ENCODE assay signal across 1 fruit fly cellular context in the genomic region with DNA sequence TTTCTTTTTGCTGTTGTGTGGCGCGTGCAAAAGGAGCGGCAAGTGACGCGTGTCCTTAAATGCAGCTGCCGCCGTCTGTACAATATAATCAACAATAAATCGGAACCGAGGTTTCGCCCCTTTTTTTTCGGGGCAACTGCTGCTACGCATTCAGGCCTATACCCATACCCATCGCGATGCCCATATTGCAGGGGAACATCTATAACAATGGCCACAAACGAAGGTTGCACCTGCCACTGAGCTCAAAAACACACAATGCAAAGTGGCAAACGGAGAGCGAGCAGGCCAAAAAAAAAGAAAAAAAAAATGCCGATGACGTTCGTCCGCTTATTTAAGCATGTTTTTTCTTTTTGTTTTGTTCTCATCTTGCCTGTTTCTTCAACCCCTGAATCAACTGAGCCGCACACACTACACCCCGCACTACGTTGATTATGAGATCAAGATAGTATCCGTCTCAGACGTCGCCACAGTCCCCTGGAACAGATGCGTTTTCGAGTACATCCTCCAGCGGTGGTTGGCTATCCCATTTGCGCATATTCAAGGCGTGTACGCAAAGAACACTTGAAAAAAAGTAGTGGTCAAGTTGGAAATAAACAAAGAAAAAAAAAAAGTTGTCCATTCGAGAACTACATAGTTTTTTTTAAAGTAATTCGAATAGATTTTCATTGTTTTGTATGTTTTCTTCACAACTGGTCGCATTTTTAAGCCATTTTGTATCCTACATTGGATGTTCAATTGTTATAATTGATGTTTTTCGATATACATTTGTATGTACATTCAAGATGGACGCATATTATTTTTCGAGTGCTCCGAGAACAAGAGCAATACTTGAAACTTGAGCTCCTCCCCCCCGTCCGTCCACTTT.
A peak's percentile ranks its signal among the peaks of the same experiment; 100 is the strongest.
TF ChIP-seq lines count a peak whose summit lies in the region.

No protein-coding gene starts in this region.

TF ChIP-seq in whole organism, embryonic, 481 proteins besides CTCF, POLR2A, EP300 and RAD21 (continued from another document and continues in another):
- TF ChIP-seq Side (GFP tag; optimal IDR thresholded peaks at IDR 0.05; lab: Kevin White, UChicago) = no peak
- no peak for TF ChIP-seq CG11504 (tag; optimal IDR thresholded peaks at IDR 0.05; lab: Kevin White, UChicago)
- TF ChIP-seq gce (GFP tag; IDR thresholded peaks at IDR 0.05; lab: Robert Waterston, UW) = no peak
- peak; percentile 50 for TF ChIP-seq gem (tag; optimal IDR thresholded peaks at IDR 0.05; lab: Kevin White, UChicago)
- TF ChIP-seq Hand (GFP tag; optimal IDR thresholded peaks at IDR 0.05; lab: Kevin White, UChicago) = no peak
- TF ChIP-seq CG10565 (GFP tag; optimal IDR thresholded peaks at IDR 0.05; lab: Kevin White, UChicago) = no peak
- TF ChIP-seq CG11696 (GFP tag; IDR thresholded peaks at IDR 0.05; lab: Robert Waterston, UW) = no peak
- no peak for TF ChIP-seq CG11398 (GFP tag; optimal IDR thresholded peaks at IDR 0.05; lab: Kevin White, UChicago)
- no peak for TF ChIP-seq CG6765 (GFP tag; optimal IDR thresholded peaks at IDR 0.05; lab: Kevin White, UChicago)
- TF ChIP-seq Hmx (GFP tag; optimal IDR thresholded peaks at IDR 0.05; lab: Kevin White, UChicago) = no peak
- no peak for TF ChIP-seq Doc2 (GFP tag; IDR thresholded peaks at IDR 0.05; lab: Robert Waterston, UW)
- TF ChIP-seq bab2 (GFP tag; optimal IDR thresholded peaks at IDR 0.05; lab: Kevin White, UChicago) = no peak
- no peak for TF ChIP-seq stwl (tag; optimal IDR thresholded peaks at IDR 0.05; lab: Kevin White, UChicago)
- no peak for TF ChIP-seq CG11093 (GFP tag; IDR thresholded peaks at IDR 0.05; lab: Robert Waterston, UW)
- no peak for TF ChIP-seq CG7963 (GFP tag; IDR thresholded peaks at IDR 0.05; lab: Robert Waterston, UW; ENCODE audit: partially characterized antibody)
- TF ChIP-seq CG13424 (tag; optimal IDR thresholded peaks at IDR 0.05; lab: Kevin White, UChicago) = no peak
- TF ChIP-seq CG16815 (GFP tag; optimal IDR thresholded peaks at IDR 0.05; lab: Kevin White, UChicago) = no peak
- no peak for TF ChIP-seq CG1529 (GFP tag; optimal IDR thresholded peaks at IDR 0.05; lab: Kevin White, UChicago)
- no peak for TF ChIP-seq CG16779 (GFP tag; IDR thresholded peaks at IDR 0.05; lab: Robert Waterston, UW)
- TF ChIP-seq CG17186 (GFP tag; optimal IDR thresholded peaks at IDR 0.05; lab: Kevin White, UChicago) = no peak
- no peak for TF ChIP-seq CG13123 (GFP tag; optimal IDR thresholded peaks at IDR 0.05; lab: Kevin White, UChicago)
- no peak for TF ChIP-seq Hr3 (GFP tag; optimal IDR thresholded peaks at IDR 0.05; lab: Kevin White, UChicago)
- peak; percentile 14 for TF ChIP-seq Hsf (GFP tag; optimal IDR thresholded peaks at IDR 0.05; lab: Kevin White, UChicago)
- TF ChIP-seq Dp (GFP tag; optimal IDR thresholded peaks at IDR 0.05; lab: Kevin White, UChicago) = no peak
- peak; percentile 77 for TF ChIP-seq sqz (GFP tag; optimal IDR thresholded peaks at IDR 0.05; lab: Kevin White, UChicago)
- no peak for TF ChIP-seq insv (GFP tag; optimal IDR thresholded peaks at IDR 0.05; lab: Kevin White, UChicago)
- no peak for TF ChIP-seq crc (GFP tag; optimal IDR thresholded peaks at IDR 0.05; lab: Kevin White, UChicago)
- no peak for TF ChIP-seq abd-A (tag; optimal IDR thresholded peaks at IDR 0.05; lab: Kevin White, UChicago)
- no peak for TF ChIP-seq CG3726 (GFP tag; IDR thresholded peaks at IDR 0.05; lab: Robert Waterston, UW)
- no peak for TF ChIP-seq CG12219 (GFP tag; optimal IDR thresholded peaks at IDR 0.05; lab: Kevin White, UChicago)
- TF ChIP-seq cato (GFP tag; optimal IDR thresholded peaks at IDR 0.05; lab: Kevin White, UChicago; ENCODE audit: borderline replicate concordance) = no peak
- TF ChIP-seq CG3838 (GFP tag; optimal IDR thresholded peaks at IDR 0.05; lab: Kevin White, UChicago) = no peak
- TF ChIP-seq CG14441 (GFP tag; IDR thresholded peaks at IDR 0.05; lab: Robert Waterston, UW) = no peak
- TF ChIP-seq bigmax (GFP tag; optimal IDR thresholded peaks at IDR 0.05; lab: Kevin White, UChicago) = no peak
- TF ChIP-seq CG15269 (tag; optimal IDR thresholded peaks at IDR 0.05; lab: Kevin White, UChicago) = no peak
- TF ChIP-seq CG1792 (GFP tag; optimal IDR thresholded peaks at IDR 0.05; lab: Kevin White, UChicago) = no peak
- TF ChIP-seq HLH4C (GFP tag; IDR thresholded peaks at IDR 0.05; lab: Robert Waterston, UW; ENCODE audit: partially characterized antibody) = no peak
- TF ChIP-seq Lim3 (GFP tag; IDR thresholded peaks at IDR 0.05; lab: Robert Waterston, UW) = no peak
- TF ChIP-seq CG30020 (tag; optimal IDR thresholded peaks at IDR 0.05; lab: Kevin White, UChicago) = no peak
- no peak for TF ChIP-seq CG18011 (GFP tag; optimal IDR thresholded peaks at IDR 0.05; lab: Kevin White, UChicago)
- no peak for TF ChIP-seq salm (tag; optimal IDR thresholded peaks at IDR 0.05; lab: Kevin White, UChicago)
- TF ChIP-seq dysf (GFP tag; IDR thresholded peaks at IDR 0.05; lab: Robert Waterston, UW) = no peak
- TF ChIP-seq hbn (GFP tag; IDR thresholded peaks at IDR 0.05; lab: Robert Waterston, UW; ENCODE audit: partially characterized antibody) = no peak
- TF ChIP-seq CG1024 (GFP tag; IDR thresholded peaks at IDR 0.05; lab: Robert Waterston, UW) = no peak
- TF ChIP-seq knrl (GFP tag; IDR thresholded peaks at IDR 0.05; lab: Robert Waterston, UW; ENCODE audit: partially characterized antibody) = no peak
- TF ChIP-seq Hey (tag; optimal IDR thresholded peaks at IDR 0.05; lab: Kevin White, UChicago) = no peak
- TF ChIP-seq tio (GFP tag; optimal IDR thresholded peaks at IDR 0.05; lab: Kevin White, UChicago) = no peak
- TF ChIP-seq NfI (GFP tag; optimal IDR thresholded peaks at IDR 0.05; lab: Kevin White, UChicago) = no peak
- TF ChIP-seq her (GFP tag; optimal IDR thresholded peaks at IDR 0.05; lab: Kevin White, UChicago) = no peak
- no peak for TF ChIP-seq Dek (tag; optimal IDR thresholded peaks at IDR 0.05; lab: Kevin White, UChicago)
- no peak for TF ChIP-seq jumu (GFP tag; optimal IDR thresholded peaks at IDR 0.05; lab: Kevin White, UChicago)
- TF ChIP-seq CG12299 (tag; optimal IDR thresholded peaks at IDR 0.05; lab: Kevin White, UChicago) = no peak
- no peak for TF ChIP-seq CG2199 (GFP tag; IDR thresholded peaks at IDR 0.05; lab: Robert Waterston, UW)
- no peak for TF ChIP-seq CG12104 (GFP tag; optimal IDR thresholded peaks at IDR 0.05; lab: Kevin White, UChicago)
- no peak for TF ChIP-seq CG7987 (GFP tag; optimal IDR thresholded peaks at IDR 0.05; lab: Kevin White, UChicago)
- no peak for TF ChIP-seq pita (GFP tag; optimal IDR thresholded peaks at IDR 0.05; lab: Kevin White, UChicago)
- TF ChIP-seq CG1832 (GFP tag; optimal IDR thresholded peaks at IDR 0.05; lab: Kevin White, UChicago) = no peak
- no peak for TF ChIP-seq mirr (GFP tag; optimal IDR thresholded peaks at IDR 0.05; lab: Kevin White, UChicago)
- TF ChIP-seq ci (GFP tag; IDR thresholded peaks at IDR 0.05; lab: Robert Waterston, UW) = no peak
- no peak for TF ChIP-seq sr (GFP tag; IDR thresholded peaks at IDR 0.05; lab: Robert Waterston, UW)
- TF ChIP-seq CG18619 (GFP tag; optimal IDR thresholded peaks at IDR 0.05; lab: Kevin White, UChicago) = no peak
- no peak for TF ChIP-seq exex (tag; optimal IDR thresholded peaks at IDR 0.05; lab: Kevin White, UChicago)
- peak; percentile 24 for TF ChIP-seq fd96Cb (tag; optimal IDR thresholded peaks at IDR 0.05; lab: Kevin White, UChicago)
- TF ChIP-seq Med (GFP tag; lab: Kevin White, UChicago) = peak; percentile 51
- TF ChIP-seq onecut (GFP tag; IDR thresholded peaks at IDR 0.05; lab: Robert Waterston, UW) = no peak
- TF ChIP-seq MTF-1 (GFP tag; optimal IDR thresholded peaks at IDR 0.05; lab: Kevin White, UChicago; ENCODE audit: borderline replicate concordance) = no peak
- TF ChIP-seq schlank (tag; optimal IDR thresholded peaks at IDR 0.05; lab: Kevin White, UChicago) = no peak
- TF ChIP-seq Lpt (GFP tag; optimal IDR thresholded peaks at IDR 0.05; lab: Kevin White, UChicago) = peak; percentile 69
- no peak for TF ChIP-seq hb (GFP tag; IDR thresholded peaks at IDR 0.05; lab: Robert Waterston, UW; ENCODE audit: partially characterized antibody)
- no peak for TF ChIP-seq Neu2 (GFP tag; optimal IDR thresholded peaks at IDR 0.05; lab: Kevin White, UChicago; ENCODE audit: borderline replicate concordance)
- no peak for TF ChIP-seq Hmr (GFP tag; optimal IDR thresholded peaks at IDR 0.05; lab: Kevin White, UChicago)
- no peak for TF ChIP-seq nerfin-2 (GFP tag; IDR thresholded peaks at IDR 0.05; lab: Robert Waterston, UW; ENCODE audit: partially characterized antibody)
- no peak for TF ChIP-seq ATbp (GFP tag; optimal IDR thresholded peaks at IDR 0.05; lab: Kevin White, UChicago)
- TF ChIP-seq dan (GFP tag; IDR thresholded peaks at IDR 0.05; lab: Robert Waterston, UW) = no peak
- TF ChIP-seq Sox100B (GFP tag; optimal IDR thresholded peaks at IDR 0.05; lab: Kevin White, UChicago) = no peak
- TF ChIP-seq Elba2 (GFP tag; optimal IDR thresholded peaks at IDR 0.05; lab: Kevin White, UChicago) = no peak
- no peak for TF ChIP-seq CG4730 (GFP tag; IDR thresholded peaks at IDR 0.05; lab: Robert Waterston, UW)
- no peak for TF ChIP-seq dm (GFP tag; optimal IDR thresholded peaks at IDR 0.05; lab: Kevin White, UChicago)
- TF ChIP-seq CG33557 (GFP tag; optimal IDR thresholded peaks at IDR 0.05; lab: Kevin White, UChicago) = no peak
- TF ChIP-seq Oaz (GFP tag; IDR thresholded peaks at IDR 0.05; lab: Robert Waterston, UW) = no peak
- TF ChIP-seq CG6689 (GFP tag; IDR thresholded peaks at IDR 0.05; lab: Robert Waterston, UW) = no peak
- no peak for TF ChIP-seq wdn (GFP tag; IDR thresholded peaks at IDR 0.05; lab: Robert Waterston, UW)
- no peak for TF ChIP-seq CG2120 (GFP tag; optimal IDR thresholded peaks at IDR 0.05; lab: Kevin White, UChicago)
- no peak for TF ChIP-seq gt (GFP tag; IDR thresholded peaks at IDR 0.05; lab: Robert Waterston, UW)
- no peak for TF ChIP-seq rib (GFP tag; IDR thresholded peaks at IDR 0.05; lab: Robert Waterston, UW)
- TF ChIP-seq BEAF-32 (GFP tag; optimal IDR thresholded peaks at IDR 0.05; lab: Kevin White, UChicago) = no peak
- TF ChIP-seq vnd (GFP tag; IDR thresholded peaks at IDR 0.05; lab: Robert Waterston, UW; ENCODE audit: partially characterized antibody) = no peak
- no peak for TF ChIP-seq CG4707 (GFP tag; optimal IDR thresholded peaks at IDR 0.05; lab: Kevin White, UChicago)
- TF ChIP-seq TFAM (GFP tag; optimal IDR thresholded peaks at IDR 0.05; lab: Kevin White, UChicago) = no peak
- TF ChIP-seq CG17361 (GFP tag; IDR thresholded peaks at IDR 0.05; lab: Robert Waterston, UW) = peak; percentile 54; the same call in 2 of the 3 replicates
- TF ChIP-seq CG11723 (GFP tag; optimal IDR thresholded peaks at IDR 0.05; lab: Kevin White, UChicago) = no peak
- no peak for TF ChIP-seq CG17802 (tag; optimal IDR thresholded peaks at IDR 0.05; lab: Kevin White, UChicago)
- no peak for TF ChIP-seq tx (GFP tag; optimal IDR thresholded peaks at IDR 0.05; lab: Kevin White, UChicago)
- TF ChIP-seq CG4617 (GFP tag; optimal IDR thresholded peaks at IDR 0.05; lab: Kevin White, UChicago; ENCODE audit: borderline replicate concordance) = no peak
- TF ChIP-seq CG8478 (optimal IDR thresholded peaks at IDR 0.05; lab: Kevin White, UChicago) = no peak
- no peak for TF ChIP-seq Abd-B (GFP tag; optimal IDR thresholded peaks at IDR 0.05; lab: Kevin White, UChicago)
- TF ChIP-seq sc (optimal IDR thresholded peaks at IDR 0.05; lab: Kevin White, UChicago) = no peak
- TF ChIP-seq sc (GFP tag; optimal IDR thresholded peaks at IDR 0.05; lab: Kevin White, UChicago) = no peak
- TF ChIP-seq Dip2 (GFP tag; IDR thresholded peaks at IDR 0.05; lab: Robert Waterston, UW) = no peak
- no peak for TF ChIP-seq bowl (GFP tag; IDR thresholded peaks at IDR 0.05; lab: Robert Waterston, UW)
- no peak for TF ChIP-seq da (GFP tag; optimal IDR thresholded peaks at IDR 0.05; lab: Kevin White, UChicago)
- TF ChIP-seq CG2129 (GFP tag; IDR thresholded peaks at IDR 0.05; lab: Robert Waterston, UW; ENCODE audit: partially characterized antibody) = no peak
- TF ChIP-seq CG2202 (tag; optimal IDR thresholded peaks at IDR 0.05; lab: Kevin White, UChicago) = no peak
- TF ChIP-seq slp2 (GFP tag; optimal IDR thresholded peaks at IDR 0.05; lab: Kevin White, UChicago) = no peak
- TF ChIP-seq CG9727 (GFP tag; optimal IDR thresholded peaks at IDR 0.05; lab: Kevin White, UChicago) = peak; percentile 59
- no peak for TF ChIP-seq btn (GFP tag; optimal IDR thresholded peaks at IDR 0.05; lab: Kevin White, UChicago)
- peak in 1 of 2 experiments; percentile 3 for TF ChIP-seq bsh (GFP tag; optimal IDR thresholded peaks at IDR 0.05; lab: Kevin White, UChicago)
- TF ChIP-seq eyg (GFP tag; optimal IDR thresholded peaks at IDR 0.05; lab: Kevin White, UChicago) = no peak
- TF ChIP-seq CG2712 (tag; optimal IDR thresholded peaks at IDR 0.05; lab: Kevin White, UChicago) = peak; percentile 58
- TF ChIP-seq Atf-2 (GFP tag; optimal IDR thresholded peaks at IDR 0.05; lab: Kevin White, UChicago) = no peak
- TF ChIP-seq CG6272 (GFP tag; IDR thresholded peaks at IDR 0.05; lab: Robert Waterston, UW) = no peak
- no peak for TF ChIP-seq tup (GFP tag; optimal IDR thresholded peaks at IDR 0.05; lab: Kevin White, UChicago)
- TF ChIP-seq corto (GFP tag; optimal IDR thresholded peaks at IDR 0.05; lab: Kevin White, UChicago) = no peak
- TF ChIP-seq ab (GFP tag; optimal IDR thresholded peaks at IDR 0.05; lab: Kevin White, UChicago) = no peak
- TF ChIP-seq Max (GFP tag; optimal IDR thresholded peaks at IDR 0.05; lab: Kevin White, UChicago) = no peak
- TF ChIP-seq fd102C (GFP tag; optimal IDR thresholded peaks at IDR 0.05; lab: Kevin White, UChicago) = no peak
- no peak for TF ChIP-seq br (optimal IDR thresholded peaks at IDR 0.05; lab: Kevin White, UChicago)
- TF ChIP-seq MBD-R2 (GFP tag; IDR thresholded peaks at IDR 0.05; lab: Robert Waterston, UW) = no peak
- TF ChIP-seq cwo (GFP tag; optimal IDR thresholded peaks at IDR 0.05; lab: Kevin White, UChicago) = no peak
- TF ChIP-seq mam (GFP tag; optimal IDR thresholded peaks at IDR 0.05; lab: Kevin White, UChicago) = no peak
- TF ChIP-seq CG4328 (GFP tag; optimal IDR thresholded peaks at IDR 0.05; lab: Kevin White, UChicago) = no peak
- no peak for TF ChIP-seq hth (optimal IDR thresholded peaks at IDR 0.05; lab: Kevin White, UChicago)
- TF ChIP-seq CG31224 (GFP tag; IDR thresholded peaks at IDR 0.05; lab: Robert Waterston, UW) = no peak
- no peak for TF ChIP-seq tgo (GFP tag; IDR thresholded peaks at IDR 0.05; lab: Robert Waterston, UW)
- TF ChIP-seq Myb (GFP tag; optimal IDR thresholded peaks at IDR 0.05; lab: Kevin White, UChicago) = no peak
- no peak for TF ChIP-seq ham (GFP tag; IDR thresholded peaks at IDR 0.05; lab: Robert Waterston, UW)
- TF ChIP-seq kni (GFP tag; optimal IDR thresholded peaks at IDR 0.05; lab: Kevin White, UChicago) = peak; percentile 35
- no peak for TF ChIP-seq al (GFP tag; IDR thresholded peaks at IDR 0.05; lab: Robert Waterston, UW)
- TF ChIP-seq kah (GFP tag; optimal IDR thresholded peaks at IDR 0.05; lab: Kevin White, UChicago) = no peak
